Fruit fly (Drosophila melanogaster): Measurements from ENCODE around the gene Cyp4e3.

dm6 chr2L:9779754-9780153, 29.9 kb upstream of the Cyp4e3 start:
- TF ChIP-seq tai (GFP tag; optimal IDR thresholded peaks at IDR 0.05) (no peak), CG9705 (GFP tag; optimal IDR thresholded peaks at IDR 0.05) (no peak), Myc (optimal IDR thresholded peaks at IDR 0.05) (no peak), dsf (GFP tag; optimal IDR thresholded peaks at IDR 0.05; ENCODE audit: borderline replicate concordance) (no peak)

All from whole organism, wandering third instar larva.